Fruit fly (Drosophila melanogaster): ENCODE results near the gene CG7084.
A peak's percentile ranks its signal among the peaks of the same experiment; 100 is the strongest.

- no peak for TF ChIP-seq br (GFP tag; optimal IDR thresholded peaks at IDR 0.05)
- peak in 1 of 2 experiments; percentile 13 for TF ChIP-seq foxo (GFP tag; optimal IDR thresholded peaks at IDR 0.05)
- TF ChIP-seq N (GFP tag; optimal IDR thresholded peaks at IDR 0.05) = no peak
- no peak for TF ChIP-seq psq (GFP tag; optimal IDR thresholded peaks at IDR 0.05)
Measured at dm6 chr3R:22267340-22267739, 31.3 kb upstream of the CG7084 start.
